Fruit fly (Drosophila melanogaster): ENCODE measurements around the gene Hrb87F.

DNA sequence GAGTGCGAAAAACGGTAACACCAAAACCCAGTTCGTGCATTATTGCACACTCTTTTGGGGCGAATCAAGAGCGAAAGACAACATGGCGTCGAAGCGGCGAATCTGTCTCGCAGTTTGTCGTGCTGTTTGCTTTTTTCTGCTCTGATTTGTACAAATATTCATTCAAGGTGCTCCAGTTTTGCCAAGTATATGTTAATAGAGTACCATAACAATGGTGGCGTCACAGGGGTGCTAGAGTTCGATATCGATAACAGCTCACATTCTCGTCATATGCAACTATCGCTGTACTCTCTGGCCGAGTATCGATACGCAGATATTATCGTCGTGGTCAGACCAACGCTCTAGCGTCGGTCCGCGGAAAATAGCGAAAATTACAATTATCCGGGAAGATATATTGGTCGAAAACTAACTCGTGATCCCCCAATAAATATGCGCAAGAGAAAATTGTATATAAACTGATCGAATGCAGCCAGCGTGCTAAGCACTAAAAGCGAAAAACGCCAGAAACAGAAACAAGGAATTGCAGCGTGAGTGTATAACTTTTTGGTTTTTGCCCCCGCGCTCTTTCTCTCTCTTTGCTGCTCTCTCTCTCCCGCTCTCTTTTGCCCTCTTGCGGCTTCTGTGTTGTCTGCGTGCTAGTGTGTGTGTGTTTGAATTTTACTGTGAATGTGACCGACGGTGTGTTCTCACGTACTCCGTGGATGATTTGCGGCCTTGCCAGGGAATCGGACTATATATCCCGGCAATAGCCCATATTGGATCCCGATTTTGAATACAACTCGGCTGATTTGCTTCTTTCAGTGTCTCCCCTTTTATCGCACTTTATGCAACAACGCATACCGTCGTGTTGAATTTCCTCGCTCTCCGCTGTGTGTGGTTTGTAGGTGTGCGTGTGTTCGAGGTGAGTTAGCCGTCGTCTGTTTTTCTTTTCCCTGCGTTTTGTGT lies 23.6 kb upstream of the Hrb87F start, which contains the start of gene flfl:
- TF ChIP-seq NFAT (GFP tag; IDR thresholded peaks at IDR 0.05) = no peak
- no peak for TF ChIP-seq Hmx (GFP tag; optimal IDR thresholded peaks at IDR 0.05)
- TF ChIP-seq tap (tag; optimal IDR thresholded peaks at IDR 0.05) = no peak
- no peak for TF ChIP-seq Six4 (GFP tag; optimal IDR thresholded peaks at IDR 0.05)
- TF ChIP-seq CG4328 (GFP tag; optimal IDR thresholded peaks at IDR 0.05) = no peak
- no peak for TF ChIP-seq CG15479 (GFP tag; optimal IDR thresholded peaks at IDR 0.05)
- TF ChIP-seq CG3847 (GFP tag; IDR thresholded peaks at IDR 0.05) = no peak
- TF ChIP-seq sim (GFP tag; IDR thresholded peaks at IDR 0.05) = no peak
- TF ChIP-seq lola (GFP tag; optimal IDR thresholded peaks at IDR 0.05) = no peak
- TF ChIP-seq D19B (GFP tag; optimal IDR thresholded peaks at IDR 0.05) = no peak
- TF ChIP-seq insv (GFP tag; optimal IDR thresholded peaks at IDR 0.05) = no peak
